Fruit fly (Drosophila melanogaster): ENCODE data around the gene CG18766.

The CG18766 gene

dm6 chr3R:27253136-27253920 is 8.3 kb upstream of the CG18766 start, which contains the start of gene pll (continued):
- no peak for TF ChIP-seq Ets21C (GFP tag; optimal IDR thresholded peaks at IDR 0.05)
- peak; percentile 81 for TF ChIP-seq Hr39 (GFP tag; optimal IDR thresholded peaks at IDR 0.05)
- TF ChIP-seq CG7368 (GFP tag; optimal IDR thresholded peaks at IDR 0.05): no peak
- peak; percentile 85 for TF ChIP-seq esn (GFP tag; optimal IDR thresholded peaks at IDR 0.05)
- no peak for TF ChIP-seq CG6854 (GFP tag; optimal IDR thresholded peaks at IDR 0.05)
- no peak for TF ChIP-seq CG4318 (GFP tag; optimal IDR thresholded peaks at IDR 0.05)
- TF ChIP-seq Gug (GFP tag; IDR thresholded peaks at IDR 0.05): peak; percentile 74
- peak; percentile 75 for TF ChIP-seq CG6792 (GFP tag; optimal IDR thresholded peaks at IDR 0.05)
- TF ChIP-seq CG34406 (GFP tag; optimal IDR thresholded peaks at IDR 0.05): peak; percentile 69
- peak; percentile 78 for TF ChIP-seq Smox (GFP tag; optimal IDR thresholded peaks at IDR 0.05)
- TF ChIP-seq CG8319 (GFP tag; optimal IDR thresholded peaks at IDR 0.05): no peak
- TF ChIP-seq Hr4 (GFP tag; optimal IDR thresholded peaks at IDR 0.05): no peak
- peak; percentile 94 for TF ChIP-seq svp (GFP tag)
- TF ChIP-seq CG6276 (GFP tag; optimal IDR thresholded peaks at IDR 0.05): no peak
- no peak for TF ChIP-seq CG10631 (GFP tag; optimal IDR thresholded peaks at IDR 0.05)
- TF ChIP-seq Eip93F (GFP tag; optimal IDR thresholded peaks at IDR 0.05): peak; percentile 58
- TF ChIP-seq pdm3 (GFP tag; optimal IDR thresholded peaks at IDR 0.05): no peak
- no peak for TF ChIP-seq achi (GFP tag; optimal IDR thresholded peaks at IDR 0.05)
- peak; percentile 82 for TF ChIP-seq cyc (GFP tag; optimal IDR thresholded peaks at IDR 0.05)
- TF ChIP-seq fkh (GFP tag; optimal IDR thresholded peaks at IDR 0.05): peak; percentile 17
- TF ChIP-seq fd85E (GFP tag; optimal IDR thresholded peaks at IDR 0.05): no peak
- TF ChIP-seq CG6808 (GFP tag; optimal IDR thresholded peaks at IDR 0.05): no peak
- TF ChIP-seq Eip75B (GFP tag; optimal IDR thresholded peaks at IDR 0.05): no peak
- no peak for TF ChIP-seq Hr38 (GFP tag; optimal IDR thresholded peaks at IDR 0.05)
- no peak for TF ChIP-seq CG9139 (GFP tag; optimal IDR thresholded peaks at IDR 0.05)
- peak; percentile 85 for TF ChIP-seq CG31627 (GFP tag; optimal IDR thresholded peaks at IDR 0.05)
- TF ChIP-seq Sox15 (GFP tag; optimal IDR thresholded peaks at IDR 0.05): peak; percentile 61
- TF ChIP-seq ss (GFP tag; optimal IDR thresholded peaks at IDR 0.05): no peak
- TF ChIP-seq salr (GFP tag; optimal IDR thresholded peaks at IDR 0.05): no peak
- peak; percentile 68 for TF ChIP-seq CG8632 (GFP tag; optimal IDR thresholded peaks at IDR 0.05)

- TF ChIP-seq Sox14 (GFP tag; optimal IDR thresholded peaks at IDR 0.05) (no peak), topi (GFP tag; optimal IDR thresholded peaks at IDR 0.05) (no peak), Ets21C (GFP tag; optimal IDR thresholded peaks at IDR 0.05) (no peak)
Measured at dm6 chr3R:27250907-27251306, 5.9 kb upstream of the CG18766 start, which contains the start of the genes TTLL6B and TfIIA-L. TSS of gene TTLL6B (minus strand) at chr3R:27251007. TSS of gene TfIIA-L (plus strand) at chr3R:27251112.

dm6 chr3R:27247892-27248291 is 2.8 kb upstream of the CG18766 start, which contains the start of gene CG5984:
TSS of gene CG5984 (minus strand) at chr3R:27247992.
- TF ChIP-seq CG34406 (GFP tag; optimal IDR thresholded peaks at IDR 0.05) (no peak), svp (GFP tag) (peak; percentile 17), CG3919 (GFP tag; optimal IDR thresholded peaks at IDR 0.05) (no peak)

- TF ChIP-seq Lpt (GFP tag; optimal IDR thresholded peaks at IDR 0.05): peak; percentile 31
- peak; percentile 68 for TF ChIP-seq achi (GFP tag; optimal IDR thresholded peaks at IDR 0.05)
- TF ChIP-seq CG11294 (GFP tag; IDR thresholded peaks at IDR 0.05): peak; percentile 12; the same call in 1 of the 2 replicates
- TF ChIP-seq CG15336 (GFP tag; IDR thresholded peaks at IDR 0.05): peak; percentile 87
- no peak for TF ChIP-seq topi (GFP tag; optimal IDR thresholded peaks at IDR 0.05)
- TF ChIP-seq CG31627 (GFP tag; optimal IDR thresholded peaks at IDR 0.05): no peak
- no peak for TF ChIP-seq Eip93F (GFP tag; optimal IDR thresholded peaks at IDR 0.05)
- TF ChIP-seq CG6792 (GFP tag; optimal IDR thresholded peaks at IDR 0.05): peak; percentile 25
- TF ChIP-seq Ets96B (tag; optimal IDR thresholded peaks at IDR 0.05): peak; percentile 82
- peak; percentile 65 for TF ChIP-seq net (GFP tag; optimal IDR thresholded peaks at IDR 0.05)
- TF ChIP-seq Eip78C (GFP tag): peak; percentile 89
- no peak for TF ChIP-seq Sox14 (GFP tag; optimal IDR thresholded peaks at IDR 0.05)
- TF ChIP-seq CG4318 (GFP tag; optimal IDR thresholded peaks at IDR 0.05): no peak
- peak; percentile 51 for TF ChIP-seq CG8632 (GFP tag; optimal IDR thresholded peaks at IDR 0.05)
- peak; percentile 70 for TF ChIP-seq CG6808 (GFP tag; optimal IDR thresholded peaks at IDR 0.05)
- no peak for TF ChIP-seq Sox15 (GFP tag; optimal IDR thresholded peaks at IDR 0.05)
- peak; percentile 75 for TF ChIP-seq CG32006 (GFP tag; optimal IDR thresholded peaks at IDR 0.05)
- TF ChIP-seq Eip75B (GFP tag; optimal IDR thresholded peaks at IDR 0.05): no peak
- no peak for TF ChIP-seq Sox102F (GFP tag; optimal IDR thresholded peaks at IDR 0.05)
- TF ChIP-seq CG11762 (GFP tag; optimal IDR thresholded peaks at IDR 0.05; ENCODE audit: insufficient read depth): peak; percentile 39
- peak; percentile 48 for TF ChIP-seq CG10669 (GFP tag; optimal IDR thresholded peaks at IDR 0.05)
- peak; percentile 54 for TF ChIP-seq OdsH (GFP tag; optimal IDR thresholded peaks at IDR 0.05)
- no peak for TF ChIP-seq fd85E (GFP tag; optimal IDR thresholded peaks at IDR 0.05)
Measured at dm6 chr3R:27246264-27246663, 1.2 kb upstream of the CG18766 start.

Measured in whole organism, prepupa.